Fruit fly (Drosophila melanogaster) whole organism, embryonic: ENCODE measurements around the gene eIF3i.
A peak's percentile ranks its signal among the peaks of the same experiment; 100 is the strongest.

Experiments used
- Ada2b ChIP-seq: fragments of 200-800 bp; sonication (Bioruptor generic); IDR thresholded peaks from 2 replicates; pipeline ENCODE4 v1.3.6; 2022; ENCODE audit warnings: missing biosample characterization, missing genetic modification characterization
- Awh ChIP-seq: fragments of 200-800 bp; sonication (Bioruptor generic); IDR thresholded peaks from 2 replicates; pipeline ENCODE4, ENCODE4 v1.3.6; 2022; ENCODE audit warnings: missing biosample characterization, missing genetic modification characterization
- Bdp1 ChIP-seq: fragments of 200-800 bp; sonication (Bioruptor generic); optimal IDR thresholded peaks from 3 replicates; lab custom pipeline; 2016; ENCODE audit warnings: missing biosample characterization, missing genetic modification characterization
- Blimp-1 ChIP-seq: fragments of 200-800 bp; sonication (Bioruptor generic); optimal IDR thresholded peaks from 3 replicates; lab custom pipeline; 2018; ENCODE audit warnings: missing biosample characterization, missing genetic modification characterization, mild to moderate bottlenecking, moderate library complexity, missing genetic modification reagents
- CG12104 ChIP-seq: fragments of 200-800 bp; sonication (Bioruptor generic); optimal IDR thresholded peaks from 3 replicates; lab custom pipeline; 2016; ENCODE audit warnings: missing biosample characterization, missing genetic modification characterization
- CG1233 ChIP-seq: fragments of 200-800 bp; sonication (Bioruptor generic); optimal IDR thresholded peaks from 4 replicates; lab custom pipeline; 2018; ENCODE audit warnings: missing biosample characterization, mild to moderate bottlenecking, missing genetic modification characterization
- CG12942 ChIP-seq: fragments of 200-800 bp; sonication (Bioruptor generic); optimal IDR thresholded peaks from 3 replicates; lab custom pipeline; 2016; ENCODE audit warnings: missing biosample characterization, missing genetic modification characterization
- CG14014 ChIP-seq: fragments of 200-800 bp; sonication (Bioruptor generic); IDR thresholded peaks from 2 replicates; pipeline ENCODE4 v1.3.6; 2022; ENCODE audit warnings: missing biosample characterization, missing genetic modification characterization
- CG15269 ChIP-seq: fragments of 200-800 bp; sonication (Bioruptor generic); optimal IDR thresholded peaks from 2 replicates; lab custom pipeline; 2018; ENCODE audit warnings: missing biosample characterization, mild to moderate bottlenecking, missing genetic modification characterization, moderate library complexity
- CG17829 ChIP-seq: fragments of 200-800 bp; optimal IDR thresholded peaks from 2 replicates; lab custom pipeline; 2019; ENCODE audit warnings: missing biosample characterization, mild to moderate bottlenecking, missing genetic modification characterization, moderate library complexity
- CG2129 ChIP-seq: fragments of 200-800 bp; sonication (Bioruptor generic); IDR thresholded peaks from 2 replicates; pipeline ENCODE4 v1.3.6; 2022; ENCODE audit warnings: missing biosample characterization, missing genetic modification characterization; ENCODE audit not compliant: partially characterized antibody
- CG2875 ChIP-seq: fragments of 200-800 bp; sonication (Bioruptor generic); optimal IDR thresholded peaks from 2 replicates; lab custom pipeline; 2017; ENCODE audit warnings: missing biosample characterization, mild to moderate bottlenecking, missing genetic modification characterization, missing genetic modification reagents
- CG30403 ChIP-seq: fragments of 200-800 bp; sonication (Bioruptor generic); optimal IDR thresholded peaks from 3 replicates; lab custom pipeline; 2016; ENCODE audit warnings: missing biosample characterization, missing genetic modification characterization
- CG31224 ChIP-seq: fragments of 200-800 bp; sonication (Bioruptor generic); IDR thresholded peaks from 2 replicates; pipeline ENCODE4 v1.3.6; 2022; ENCODE audit warnings: missing biosample characterization, missing genetic modification characterization
- CG43689 ChIP-seq: fragments of 200-800 bp; sonication (Bioruptor generic); IDR thresholded peaks from 2 replicates; pipeline ENCODE4 v1.3.6; 2022; ENCODE audit warnings: missing biosample characterization, missing genetic modification characterization
- CG4424 ChIP-seq: fragments of 200-800 bp; sonication (Bioruptor generic); optimal IDR thresholded peaks from 3 replicates; lab custom pipeline; 2016; ENCODE audit warnings: missing biosample characterization, missing genetic modification characterization
- CG5953 ChIP-seq: fragments of 200-800 bp; sonication (Bioruptor generic); IDR thresholded peaks from 2 replicates; pipeline ENCODE4 v1.3.6; 2022; ENCODE audit warnings: missing biosample characterization, missing genetic modification characterization
- CG6689 ChIP-seq: fragments of 200-800 bp; sonication (Bioruptor generic); IDR thresholded peaks from 2 replicates; pipeline ENCODE4 v1.3.6; 2022; ENCODE audit warnings: missing biosample characterization, missing genetic modification characterization
- CG7745 ChIP-seq: fragments of 200-800 bp; sonication (Bioruptor generic); optimal IDR thresholded peaks from 2 replicates; lab custom pipeline; 2018; ENCODE audit warnings: missing biosample characterization, mild to moderate bottlenecking, missing genetic modification characterization, moderate library complexity
- CG8290 ChIP-seq, 3 experiments: fragments of 200-800 bp; sonication (Bioruptor generic); optimal IDR thresholded peaks; 2 replicates each; lab custom pipeline; 2016 to 2019; ENCODE audit warnings: missing biosample characterization in 3 of 3, missing genetic modification characterization in 3 of 3, mild to moderate bottlenecking in 2 of 3, moderate library complexity in 1 of 3
- D ChIP-seq, 2 experiments: fragments of 200-800 bp in 1 of 2; fragments of >200 bp in 1 of 2; sonication (Bioruptor generic) in 1 of 2; optimal IDR thresholded peaks; 2 replicates in 1 of 2; 3 replicates in 1 of 2; lab custom pipeline; 2017; ENCODE audit warnings: mild to moderate bottlenecking in 1 of 2, missing biosample characterization in 1 of 2, missing genetic modification characterization in 1 of 2, missing genetic modification reagents in 1 of 2
- ERR ChIP-seq: fragments of 200-800 bp; sonication (Bioruptor generic); optimal IDR thresholded peaks from 2 replicates; lab custom pipeline; 2016; ENCODE audit warnings: missing biosample characterization, missing genetic modification characterization
- GATAe ChIP-seq: fragments of 200-800 bp; sonication (Bioruptor generic); conservative IDR thresholded peaks from 2 replicates; pipeline ENCODE4 v1.3.6; 2022; ENCODE audit warnings: missing biosample characterization, missing genetic modification characterization
- Mrtf ChIP-seq: fragments of 200-800 bp; sonication (Bioruptor generic); IDR thresholded peaks from 3 replicates; pipeline ENCODE4 v1.3.6; 2022; ENCODE audit warnings: missing biosample characterization, missing genetic modification characterization
- Sry-δ ChIP-seq: fragments of 200-800 bp; sonication (Bioruptor generic); optimal IDR thresholded peaks from 2 replicates; lab custom pipeline; 2016; ENCODE audit warnings: missing biosample characterization, missing genetic modification characterization
- ap ChIP-seq: fragments of 200-800 bp; sonication (Bioruptor generic); IDR thresholded peaks from 2 replicates; pipeline ENCODE4 v1.3.6; 2022; ENCODE audit warnings: missing biosample characterization, missing genetic modification characterization
- ash1 ChIP-seq: fragments of 200-800 bp; sonication (Bioruptor generic); optimal IDR thresholded peaks from 2 replicates; lab custom pipeline; 2018; ENCODE audit warnings: missing biosample characterization, mild to moderate bottlenecking, missing genetic modification characterization
- bbx ChIP-seq: fragments of 200-800 bp; sonication (Bioruptor generic); IDR thresholded peaks from 2 replicates; pipeline ENCODE4 v1.3.6; 2022; ENCODE audit warnings: missing biosample characterization, missing genetic modification characterization; ENCODE audit not compliant: partially characterized antibody
- bowl ChIP-seq: fragments of 200-800 bp; sonication (Bioruptor generic); IDR thresholded peaks from 2 replicates; pipeline ENCODE4 v1.3.6; 2022; ENCODE audit warnings: missing biosample characterization, missing genetic modification characterization
- cad ChIP-seq: fragments of >200 bp; optimal IDR thresholded peaks from 2 replicates; lab custom pipeline; 2017; ENCODE audit warnings: missing biosample characterization, missing genetic modification characterization
- cato ChIP-seq: fragments of 200-800 bp; sonication (Bioruptor generic); optimal IDR thresholded peaks from 2 replicates; lab custom pipeline; 2016; ENCODE audit warnings: missing biosample characterization, missing genetic modification characterization, borderline replicate concordance
- disco-r ChIP-seq: fragments of 200-800 bp; sonication (Bioruptor generic); optimal IDR thresholded peaks from 2 replicates; lab custom pipeline; 2016; ENCODE audit warnings: missing biosample characterization, missing genetic modification characterization
- en ChIP-seq: fragments of 200-800 bp; sonication (Bioruptor generic); optimal IDR thresholded peaks from 2 replicates; lab custom pipeline; 2016; ENCODE audit warnings: missing biosample characterization, missing genetic modification characterization
- ftz-f1 ChIP-seq: fragments of 200-800 bp; sonication (Bioruptor generic); optimal IDR thresholded peaks from 2 replicates; lab custom pipeline; 2016; ENCODE audit warnings: missing biosample characterization, missing genetic modification characterization
- gce ChIP-seq: fragments of 200-800 bp; sonication (Bioruptor generic); IDR thresholded peaks from 3 replicates; pipeline ENCODE4 v1.3.6; 2022; ENCODE audit warnings: missing biosample characterization, missing genetic modification characterization
- grn ChIP-seq: fragments of 200-800 bp; sonication (Bioruptor generic); optimal IDR thresholded peaks from 3 replicates; lab custom pipeline; 2017; ENCODE audit warnings: missing biosample characterization, missing genetic modification characterization
- kay ChIP-seq: fragments of 200-800 bp; sonication (Bioruptor generic); optimal IDR thresholded peaks from 2 replicates; lab custom pipeline; 2016; ENCODE audit warnings: missing biosample characterization, missing genetic modification characterization
- lov ChIP-seq, 2 experiments: fragments of 200-800 bp in 1 of 2; fragments of >200 bp in 1 of 2; sonication (Bioruptor generic) in 1 of 2; IDR thresholded peaks in 1 of 2; optimal IDR thresholded peaks in 1 of 2; 2 replicates in 1 of 2; 3 replicates in 1 of 2; pipeline versions ENCODE4 v1.3.6 to Lab custom; 2017 to 2022; ENCODE audit warnings: missing biosample characterization in 1 of 2, missing genetic modification characterization in 1 of 2
- nerfin-1 ChIP-seq: fragments of 200-800 bp; sonication (Bioruptor generic); optimal IDR thresholded peaks from 3 replicates; lab custom pipeline; 2019; ENCODE audit warnings: missing biosample characterization, mild to moderate bottlenecking, missing genetic modification characterization, moderate library complexity
- onecut ChIP-seq: fragments of 200-800 bp; sonication (Bioruptor generic); IDR thresholded peaks from 2 replicates; pipeline ENCODE4 v1.3.6; 2022; ENCODE audit warnings: missing biosample characterization, missing genetic modification characterization
- otp ChIP-seq: fragments of 200-800 bp; sonication (Bioruptor generic); IDR thresholded peaks from 3 replicates; pipeline ENCODE4, ENCODE4 v1.3.6; 2022; ENCODE audit warnings: missing biosample characterization, missing genetic modification characterization
- peb ChIP-seq: fragments of 200-800 bp; sonication (Bioruptor generic); IDR thresholded peaks from 2 replicates; pipeline ENCODE4 v1.3.6; 2022; ENCODE audit warnings: missing biosample characterization, missing genetic modification characterization
- pnt ChIP-seq: fragments of 200-800 bp; sonication (Bioruptor generic); optimal IDR thresholded peaks from 3 replicates; lab custom pipeline; 2016; ENCODE audit warnings: missing biosample characterization, missing genetic modification characterization
- pzg ChIP-seq: fragments of 200-800 bp; sonication (Bioruptor generic); optimal IDR thresholded peaks from 3 replicates; lab custom pipeline; 2018; ENCODE audit warnings: missing biosample characterization, mild to moderate bottlenecking, missing genetic modification characterization, moderate library complexity
- ro ChIP-seq: fragments of 200-800 bp; sonication (Bioruptor generic); IDR thresholded peaks from 2 replicates; pipeline ENCODE4 v1.3.6; 2022; ENCODE audit warnings: missing biosample characterization, missing genetic modification characterization
- scrt ChIP-seq: fragments of 200-800 bp; sonication (Bioruptor generic); optimal IDR thresholded peaks from 2 replicates; lab custom pipeline; 2018; ENCODE audit warnings: missing biosample characterization, mild to moderate bottlenecking, missing genetic modification characterization, moderate library complexity
- sd ChIP-seq: fragments of 200-800 bp; sonication (Bioruptor generic); optimal IDR thresholded peaks from 3 replicates; lab custom pipeline; 2018; ENCODE audit warnings: missing biosample characterization, mild to moderate bottlenecking, missing genetic modification characterization, moderate library complexity
- tio ChIP-seq: fragments of 200-800 bp; sonication (Bioruptor generic); optimal IDR thresholded peaks from 2 replicates; lab custom pipeline; 2017; ENCODE audit warnings: missing biosample characterization, missing genetic modification characterization, inconsistent platforms
- unpg ChIP-seq: fragments of 200-800 bp; sonication (Bioruptor generic); optimal IDR thresholded peaks from 3 replicates; lab custom pipeline; 2018; ENCODE audit warnings: missing biosample characterization, mild to moderate bottlenecking, missing genetic modification characterization, moderate library complexity
- z ChIP-seq: fragments of 200-800 bp; sonication (Bioruptor generic); IDR thresholded peaks from 3 replicates; pipeline ENCODE4 v1.3.6; 2022; ENCODE audit warnings: missing biosample characterization, missing genetic modification characterization

The eIF3i gene

DNA sequence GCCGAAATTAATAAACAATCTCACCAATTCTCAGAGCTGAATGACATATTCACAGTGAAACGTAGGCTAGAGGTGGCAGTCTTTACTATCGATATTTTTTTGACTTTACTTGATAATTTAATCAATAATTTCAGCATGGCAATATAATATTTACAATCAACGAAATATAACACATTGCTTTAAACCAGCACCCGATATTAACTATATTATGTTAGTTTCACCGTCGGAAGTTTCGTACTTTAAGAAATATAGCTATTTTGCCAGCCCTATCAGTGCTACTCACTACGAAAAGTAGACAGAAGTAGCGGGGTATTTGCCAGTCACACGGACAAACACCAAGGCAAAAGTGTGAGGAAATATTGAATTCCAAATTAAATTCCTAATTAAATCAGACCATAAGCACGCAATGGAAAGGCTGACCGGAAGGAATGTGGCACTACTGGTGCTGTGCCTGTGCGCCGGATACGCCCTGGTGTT lies 43.2 kb upstream of the eIF3i start, which contains the start of the genes CG31917, Tfb5 and SelT (continued):
- TF ChIP-seq bowl (GFP tag; lab: Robert Waterston, UW) (no peak), Mrtf (GFP tag; lab: Robert Waterston, UW) (no peak), cato (peak; percentile 8), ap (no peak), nerfin-1 (peak; percentile 45), CG6689 (GFP tag; lab: Robert Waterston, UW) (no peak; the same call in 1 of the 2 replicates), ash1 (no peak), CG2129 (GFP tag; lab: Robert Waterston, UW) (peak; percentile 60), CG30403 (GFP tag; lab: Kevin White, UChicago) (peak; percentile 77), ERR (GFP tag; lab: Kevin White, UChicago) (peak; percentile 25), CG8290 (GFP tag; optimal IDR thresholded peaks at IDR 0.05; lab: Kevin White, UChicago) (peak; percentile 64), CG8290 (tag; optimal IDR thresholded peaks at IDR 0.05; lab: Kevin White, UChicago) (no peak), pzg (GFP tag; lab: Kevin White, UChicago) (peak; percentile 83), en (GFP tag; lab: Kevin White, UChicago) (no peak), disco-r (GFP tag; lab: Kevin White, UChicago) (peak; percentile 55), sd (tag; lab: Kevin White, UChicago) (peak; percentile 91), Sry-δ (GFP tag; lab: Kevin White, UChicago) (peak; percentile 91), z (no peak), CG17829 (tag; lab: Kevin White, UChicago) (peak; percentile 63), pnt (GFP tag; lab: Kevin White, UChicago) (no peak), CG43689 (GFP tag; lab: Robert Waterston, UW) (no peak), Awh (GFP tag; lab: Robert Waterston, UW) (no peak), lov (optimal IDR thresholded peaks at IDR 0.05; lab: Kevin White, UChicago) (peak; percentile 60), lov (GFP tag; IDR thresholded peaks at IDR 0.05; lab: Robert Waterston, UW) (no peak), scrt (GFP tag; lab: Kevin White, UChicago) (no peak), tio (GFP tag; lab: Kevin White, UChicago) (no peak), CG1233 (peak; percentile 46), CG15269 (tag; lab: Kevin White, UChicago) (no peak), CG2875 (no peak), Ada2b (GFP tag; lab: Robert Waterston, UW) (peak; percentile 46; the same call in 1 of the 2 replicates), Blimp-1 (GFP tag; lab: Kevin White, UChicago) (no peak), gce (GFP tag; lab: Robert Waterston, UW) (no peak), CG14014 (no peak), CG31224 (GFP tag; lab: Robert Waterston, UW) (no peak), grn (no peak), peb (no peak), CG7745 (tag; lab: Kevin White, UChicago) (no peak), D (optimal IDR thresholded peaks at IDR 0.05; lab: Kevin White, UChicago) (no peak), D (GFP tag; optimal IDR thresholded peaks at IDR 0.05; lab: Kevin White, UChicago) (no peak), onecut (GFP tag; lab: Robert Waterston, UW) (peak; percentile 57; the same call in 1 of the 2 replicates), CG12104 (GFP tag; lab: Kevin White, UChicago) (peak; percentile 40), CG5953 (no peak), unpg (peak; percentile 68), bbx (GFP tag; lab: Robert Waterston, UW) (peak; percentile 39; the same call in 1 of the 2 replicates), otp (GFP tag; lab: Robert Waterston, UW) (no peak), cad (GFP tag; lab: Kevin White, UChicago) (no peak), ro (no peak), kay (GFP tag; lab: Kevin White, UChicago) (peak; percentile 13), CG12942 (peak; percentile 59), Bdp1 (GFP tag; lab: Kevin White, UChicago) (no peak), CG4424 (peak; percentile 52), GATAe (GFP tag; lab: Robert Waterston, UW) (no peak), ftz-f1 (GFP tag; lab: Kevin White, UChicago) (peak; percentile 67)
